Fruit fly (Drosophila melanogaster) whole organism, embryonic: ENCODE results near the gene Inx7.

Experiments used
- Atf-2 ChIP-seq: fragments of 200-800 bp; sonication (Bioruptor generic); optimal IDR thresholded peaks from 2 replicates; lab custom pipeline; 2016; ENCODE audit warnings: missing biosample characterization, missing genetic modification characterization
- B-H1 ChIP-seq: fragments of 200-800 bp; sonication (Bioruptor generic); IDR thresholded peaks from 3 replicates; pipeline ENCODE4 v1.3.6; 2022; ENCODE audit warnings: missing biosample characterization, missing genetic modification characterization
- B-H2 ChIP-seq: fragments of 200-800 bp; sonication (Bioruptor generic); optimal IDR thresholded peaks from 2 replicates; lab custom pipeline; 2018; ENCODE audit warnings: missing biosample characterization, mild to moderate bottlenecking, missing genetic modification characterization
- CG10462 ChIP-seq: fragments of 200-800 bp; sonication (Bioruptor generic); optimal IDR thresholded peaks from 2 replicates; lab custom pipeline; 2016; ENCODE audit warnings: missing biosample characterization, missing genetic modification characterization
- CG10654 ChIP-seq: fragments of 200-800 bp; sonication (Bioruptor generic); optimal IDR thresholded peaks from 2 replicates; lab custom pipeline; 2016; ENCODE audit warnings: missing biosample characterization, missing genetic modification characterization
- CG11504 ChIP-seq: fragments of 200-800 bp; sonication (Bioruptor generic); optimal IDR thresholded peaks from 3 replicates; lab custom pipeline; 2019; ENCODE audit warnings: missing biosample characterization, mild to moderate bottlenecking, missing genetic modification characterization, moderate library complexity
- CG12236 ChIP-seq: fragments of 200-800 bp; sonication (Bioruptor generic); optimal IDR thresholded peaks from 2 replicates; lab custom pipeline; 2016; ENCODE audit warnings: missing biosample characterization, missing genetic modification characterization
- CG13123 ChIP-seq: fragments of 200-800 bp; sonication (Bioruptor generic); optimal IDR thresholded peaks from 2 replicates; lab custom pipeline; 2016; ENCODE audit warnings: missing biosample characterization, missing genetic modification characterization
- CG15514 ChIP-seq: fragments of 200-800 bp; sonication (Bioruptor generic); optimal IDR thresholded peaks from 3 replicates; lab custom pipeline; 2017; ENCODE audit warnings: missing biosample characterization, missing genetic modification characterization, mild to moderate bottlenecking, moderate library complexity, missing genetic modification reagents
- CG17328 ChIP-seq: fragments of 200-800 bp; sonication (Bioruptor generic); IDR thresholded peaks from 2 replicates; pipeline ENCODE4 v1.3.6; 2022; ENCODE audit warnings: missing biosample characterization, missing genetic modification characterization
- CG1832 ChIP-seq: fragments of 200-800 bp; sonication (Bioruptor generic); optimal IDR thresholded peaks from 2 replicates; lab custom pipeline; 2017; ENCODE audit warnings: missing biosample characterization, mild to moderate bottlenecking, missing genetic modification characterization, inconsistent platforms
- CG18476 ChIP-seq: fragments of 200-800 bp; sonication (Bioruptor generic); optimal IDR thresholded peaks from 2 replicates; lab custom pipeline; 2016; ENCODE audit warnings: missing biosample characterization, mild to moderate bottlenecking, missing genetic modification characterization
- CG18619 ChIP-seq: fragments of 200-800 bp; sonication (Bioruptor generic); optimal IDR thresholded peaks from 3 replicates; lab custom pipeline; 2017; ENCODE audit warnings: missing biosample characterization, mild to moderate bottlenecking, missing genetic modification characterization
- CG30431 ChIP-seq: fragments of 200-800 bp; sonication (Bioruptor generic); optimal IDR thresholded peaks from 2 replicates; lab custom pipeline; 2017; ENCODE audit warnings: missing biosample characterization, missing genetic modification characterization
- CG3163 ChIP-seq: fragments of 200-800 bp; sonication (Bioruptor generic); optimal IDR thresholded peaks from 3 replicates; lab custom pipeline; 2016; ENCODE audit warnings: missing biosample characterization, missing genetic modification characterization
- CG34376 ChIP-seq: fragments of 200-800 bp; sonication (Bioruptor generic); optimal IDR thresholded peaks from 2 replicates; lab custom pipeline; 2018; ENCODE audit warnings: missing biosample characterization, mild to moderate bottlenecking, missing genetic modification characterization
- CG4328 ChIP-seq: fragments of 200-800 bp; sonication (Bioruptor generic); optimal IDR thresholded peaks from 3 replicates; lab custom pipeline; 2017; ENCODE audit warnings: missing biosample characterization, missing genetic modification reagents, missing genetic modification characterization
- CG6272 ChIP-seq: fragments of 200-800 bp; sonication (Bioruptor generic); IDR thresholded peaks from 2 replicates; pipeline ENCODE4 v1.3.6; 2022; ENCODE audit warnings: missing biosample characterization, missing genetic modification characterization
- CG8765 ChIP-seq: fragments of 200-800 bp; sonication (Bioruptor generic); IDR thresholded peaks from 2 replicates; pipeline ENCODE4 v1.3.6; 2022; ENCODE audit warnings: missing biosample characterization, missing genetic modification characterization
- CG9932 ChIP-seq: fragments of 200-800 bp; sonication (Bioruptor generic); IDR thresholded peaks from 2 replicates; pipeline ENCODE4 v1.3.6; 2022; ENCODE audit warnings: missing biosample characterization, missing genetic modification characterization
- CTCF ChIP-seq: fragments of 200-800 bp; sonication (Bioruptor generic); optimal IDR thresholded peaks from 2 replicates; lab custom pipeline; 2017; ENCODE audit warnings: missing biosample characterization, mild to moderate bottlenecking, missing genetic modification characterization, moderate library complexity
- CoRest ChIP-seq: fragments of 200-800 bp; sonication (Bioruptor generic); optimal IDR thresholded peaks from 3 replicates; lab custom pipeline; 2018; ENCODE audit warnings: missing biosample characterization, mild to moderate bottlenecking, missing genetic modification characterization, moderate library complexity
- Fer2 ChIP-seq: fragments of 200-800 bp; sonication (Bioruptor generic); optimal IDR thresholded peaks from 2 replicates; lab custom pipeline; 2018; ENCODE audit warnings: missing biosample characterization, mild to moderate bottlenecking, missing genetic modification characterization, moderate library complexity
- Fer3 ChIP-seq: fragments of 200-800 bp; sonication (Bioruptor generic); optimal IDR thresholded peaks from 2 replicates; lab custom pipeline; 2018; ENCODE audit warnings: missing biosample characterization, mild to moderate bottlenecking, missing genetic modification characterization, moderate library complexity
- MESR4 ChIP-seq: fragments of 200-800 bp; sonication (Bioruptor generic); optimal IDR thresholded peaks from 2 replicates; lab custom pipeline; 2018; ENCODE audit warnings: missing biosample characterization, mild to moderate bottlenecking, missing genetic modification characterization, moderate library complexity
- Oaz ChIP-seq: fragments of 200-800 bp; sonication (Bioruptor generic); IDR thresholded peaks from 2 replicates; pipeline ENCODE4 v1.3.6; 2022; ENCODE audit warnings: missing biosample characterization, missing genetic modification characterization
- Poxn ChIP-seq: fragments of 200-800 bp; sonication (Bioruptor generic); IDR thresholded peaks from 2 replicates; pipeline ENCODE4 v1.3.6; 2022; ENCODE audit warnings: missing biosample characterization, missing genetic modification characterization
- Ptx1 ChIP-seq: fragments of 200-800 bp; sonication (Bioruptor generic); IDR thresholded peaks from 2 replicates; pipeline ENCODE4 v1.3.6; 2022; ENCODE audit warnings: missing biosample characterization, missing genetic modification characterization
- Side ChIP-seq: fragments of 200-800 bp; sonication (Bioruptor generic); optimal IDR thresholded peaks from 2 replicates; lab custom pipeline; 2016; ENCODE audit warnings: missing biosample characterization, missing genetic modification characterization
- aop ChIP-seq: fragments of 200-800 bp; sonication (Bioruptor generic); IDR thresholded peaks from 2 replicates; pipeline ENCODE4 v1.3.6; 2022; ENCODE audit warnings: missing biosample characterization, missing genetic modification characterization
- ap ChIP-seq: fragments of 200-800 bp; sonication (Bioruptor generic); IDR thresholded peaks from 2 replicates; pipeline ENCODE4 v1.3.6; 2022; ENCODE audit warnings: missing biosample characterization, missing genetic modification characterization
- ash1 ChIP-seq: fragments of 200-800 bp; sonication (Bioruptor generic); optimal IDR thresholded peaks from 2 replicates; lab custom pipeline; 2018; ENCODE audit warnings: missing biosample characterization, mild to moderate bottlenecking, missing genetic modification characterization
- cato ChIP-seq: fragments of 200-800 bp; sonication (Bioruptor generic); optimal IDR thresholded peaks from 2 replicates; lab custom pipeline; 2016; ENCODE audit warnings: missing biosample characterization, missing genetic modification characterization, borderline replicate concordance
- ci ChIP-seq: fragments of 200-800 bp; sonication (Bioruptor generic); IDR thresholded peaks from 3 replicates; pipeline ENCODE4 v1.3.6; 2022; ENCODE audit warnings: missing biosample characterization, missing genetic modification characterization
- esg ChIP-seq: fragments of 200-800 bp; sonication (Bioruptor generic); conservative IDR thresholded peaks from 2 replicates; pipeline ENCODE4 v1.3.6; 2022; ENCODE audit warnings: missing biosample characterization, missing genetic modification characterization
- gce ChIP-seq: fragments of 200-800 bp; sonication (Bioruptor generic); IDR thresholded peaks from 3 replicates; pipeline ENCODE4 v1.3.6; 2022; ENCODE audit warnings: missing biosample characterization, missing genetic modification characterization
- gcm ChIP-seq: fragments of 200-800 bp; sonication (Bioruptor generic); optimal IDR thresholded peaks from 2 replicates; lab custom pipeline; 2019; ENCODE audit warnings: missing biosample characterization, mild to moderate bottlenecking, missing genetic modification characterization, moderate library complexity
- kah ChIP-seq: fragments of 200-800 bp; sonication (Bioruptor generic); optimal IDR thresholded peaks from 2 replicates; lab custom pipeline; 2018; ENCODE audit warnings: missing biosample characterization, mild to moderate bottlenecking, missing genetic modification characterization
- nau ChIP-seq: fragments of 200-800 bp; sonication (Bioruptor generic); optimal IDR thresholded peaks from 3 replicates; lab custom pipeline; 2017; ENCODE audit warnings: missing biosample characterization, mild to moderate bottlenecking, missing genetic modification characterization, missing genetic modification reagents
- pho ChIP-seq: fragments of 200-800 bp; sonication (Bioruptor generic); optimal IDR thresholded peaks from 2 replicates; lab custom pipeline; 2016; ENCODE audit warnings: missing biosample characterization, missing genetic modification characterization
- pita ChIP-seq: fragments of 200-800 bp; sonication (Bioruptor generic); optimal IDR thresholded peaks from 2 replicates; lab custom pipeline; 2017; ENCODE audit warnings: missing biosample characterization, mild to moderate bottlenecking, missing genetic modification characterization
- prd ChIP-seq, 3 experiments: fragments of >200 bp in 2 of 3; fragments of 200-800 bp in 1 of 3; sonication (Bioruptor generic) in 1 of 3; optimal IDR thresholded peaks in 2 of 3; IDR thresholded peaks in 1 of 3; 2 replicates in 2 of 3; 3 replicates in 1 of 3; pipeline versions ENCODE4 v1.3.6 to Lab custom; 2017 to 2022; ENCODE audit warnings: missing biosample characterization in 1 of 3, missing genetic modification characterization in 1 of 3
- row ChIP-seq: fragments of 200-800 bp; sonication (Bioruptor generic); IDR thresholded peaks from 3 replicates; pipeline ENCODE4 v1.3.6; 2022; ENCODE audit warnings: missing biosample characterization, missing genetic modification characterization
- schlank ChIP-seq: fragments of 200-800 bp; sonication (Bioruptor generic); optimal IDR thresholded peaks from 2 replicates; lab custom pipeline; 2018; ENCODE audit warnings: missing biosample characterization, mild to moderate bottlenecking, missing genetic modification characterization
- slp2 ChIP-seq: fragments of 200-800 bp; sonication (Bioruptor generic); optimal IDR thresholded peaks from 2 replicates; lab custom pipeline; 2016; ENCODE audit warnings: missing biosample characterization, missing genetic modification characterization
- so ChIP-seq: fragments of 200-800 bp; sonication (Bioruptor generic); IDR thresholded peaks from 3 replicates; pipeline ENCODE4 v1.3.6; 2022; ENCODE audit warnings: missing biosample characterization, missing genetic modification characterization

The Inx7 gene

dm6 chrX:7013320-7014214 lies 20.2 kb upstream of the Inx7 start, which contains the start of the genes CG3032 and CG4593 (continued):
- TF ChIP-seq CG18619 (GFP tag; lab: Kevin White, UChicago) (peak; percentile 71), CG13123 (GFP tag; lab: Kevin White, UChicago) (peak; percentile 14), Atf-2 (GFP tag; lab: Kevin White, UChicago) (peak; percentile 44), CG10654 (GFP tag; lab: Kevin White, UChicago) (peak; percentile 69), slp2 (GFP tag; lab: Kevin White, UChicago) (peak; percentile 47), CG4328 (GFP tag; lab: Kevin White, UChicago) (no peak), CG9932 (peak; percentile 93), gce (GFP tag; lab: Robert Waterston, UW) (peak; percentile 79; the same call in 2 of the 3 replicates), B-H2 (GFP tag; lab: Kevin White, UChicago) (peak; percentile 37), CTCF (GFP tag; lab: Kevin White, UChicago) (peak; percentile 5), MESR4 (GFP tag; lab: Kevin White, UChicago) (peak; percentile 72), CG17328 (GFP tag; lab: Robert Waterston, UW) (peak; percentile 89), schlank (tag; lab: Kevin White, UChicago) (peak; percentile 49), cato (GFP tag; lab: Kevin White, UChicago) (peak; percentile 55), CG15514 (GFP tag; lab: Kevin White, UChicago) (peak; percentile 79), esg (GFP tag; lab: Robert Waterston, UW) (peak; percentile 88), CG6272 (GFP tag; lab: Robert Waterston, UW) (peak; percentile 87), CoRest (tag; lab: Kevin White, UChicago) (peak; percentile 81)

- TF ChIP-seq kah (GFP tag; lab: Kevin White, UChicago) = peak; percentile 20
- peak; percentile 71; the same call in 1 of the 2 replicates for TF ChIP-seq aop (GFP tag; lab: Robert Waterston, UW)
- TF ChIP-seq CG1832 (GFP tag; lab: Kevin White, UChicago) = no peak
- TF ChIP-seq CG11504 (tag; lab: Kevin White, UChicago) = peak; percentile 80
- TF ChIP-seq pita (GFP tag; lab: Kevin White, UChicago) = no peak
- TF ChIP-seq so (GFP tag; lab: Robert Waterston, UW) = peak; percentile 59; the same call in 1 of the 3 replicates
- peak; percentile 67 for TF ChIP-seq CG18476
- peak; percentile 85 for TF ChIP-seq ci
- peak; percentile 79 for TF ChIP-seq Fer3 (tag; lab: Kevin White, UChicago)
- TF ChIP-seq CG8765 (GFP tag; lab: Robert Waterston, UW) = peak; percentile 81
- peak; percentile 76 for TF ChIP-seq CG30431
- TF ChIP-seq B-H1 (GFP tag; lab: Robert Waterston, UW) = peak; percentile 70
- TF ChIP-seq prd (optimal IDR thresholded peaks at IDR 0.05; lab: Kevin White, UChicago) = no peak
- peak; percentile 94 for TF ChIP-seq prd (GFP tag; IDR thresholded peaks at IDR 0.05; lab: Robert Waterston, UW)
- TF ChIP-seq CG10462 (GFP tag; lab: Kevin White, UChicago) = peak; percentile 76
- peak; percentile 75 for TF ChIP-seq ap (GFP tag; lab: Robert Waterston, UW)
- TF ChIP-seq MESR4 (GFP tag; lab: Kevin White, UChicago) = peak; percentile 55
- peak; percentile 97 for TF ChIP-seq row
- peak; percentile 71 for TF ChIP-seq CG12236 (GFP tag; lab: Kevin White, UChicago)
- TF ChIP-seq nau (GFP tag; lab: Kevin White, UChicago) = peak; percentile 63
- peak; percentile 78 for TF ChIP-seq gcm (GFP tag; lab: Kevin White, UChicago)
- TF ChIP-seq ash1 (GFP tag; lab: Kevin White, UChicago) = no peak
- TF ChIP-seq Poxn (GFP tag; lab: Robert Waterston, UW) = no peak; the same call in 1 of the 2 replicates
- TF ChIP-seq CG3163 = peak; percentile 55
- peak; percentile 65; the same call in 1 of the 2 replicates for TF ChIP-seq Oaz (GFP tag; lab: Robert Waterston, UW)
- TF ChIP-seq Ptx1 (GFP tag; lab: Robert Waterston, UW) = peak; percentile 90
- peak; percentile 75 for TF ChIP-seq Fer2 (tag; lab: Kevin White, UChicago)
- TF ChIP-seq CG34376 (GFP tag; lab: Kevin White, UChicago) = peak; percentile 73
- TF ChIP-seq Side = peak; percentile 87
- TF ChIP-seq B-H2 (GFP tag; lab: Kevin White, UChicago) = peak; percentile 84
- peak; percentile 87 for TF ChIP-seq pho (GFP tag; lab: Kevin White, UChicago)
These were observed 17.8 kb upstream of the Inx7 start, which contains the start of the genes cm, sloth1 and sloth2 for dm6 chrX:7011063-7011743. cm (minus strand) TSS chrX:7011145. sloth1 (plus strand) TSS chrX:7011357. sloth2 (plus strand) TSS chrX:7011357.
